Fruit fly (Drosophila melanogaster) whole organism, embryonic: ENCODE results near the gene CG3104.
A peak's percentile ranks its signal among the peaks of the same experiment; 100 is the strongest.

Experiments
- Asciz ChIP-seq: fragments of 200-800 bp; sonication (Bioruptor generic); optimal IDR thresholded peaks from 2 replicates; lab custom pipeline; 2017; ENCODE audit warnings: missing biosample characterization, mild to moderate bottlenecking, missing genetic modification characterization, missing genetic modification reagents
- Blimp-1 ChIP-seq: fragments of 200-800 bp; sonication (Bioruptor generic); optimal IDR thresholded peaks from 3 replicates; lab custom pipeline; 2018; ENCODE audit warnings: missing biosample characterization, missing genetic modification characterization, mild to moderate bottlenecking, moderate library complexity, missing genetic modification reagents
- CG10543 ChIP-seq: fragments of 200-800 bp; sonication (Bioruptor generic); optimal IDR thresholded peaks from 3 replicates; lab custom pipeline; 2017; ENCODE audit warnings: missing biosample characterization, mild to moderate bottlenecking, missing genetic modification characterization, moderate library complexity
- CG11398 ChIP-seq: fragments of 200-800 bp; sonication (Bioruptor generic); optimal IDR thresholded peaks from 2 replicates; lab custom pipeline; 2016; ENCODE audit warnings: missing biosample characterization, missing genetic modification characterization
- CG11695 ChIP-seq: fragments of 200-800 bp; sonication (Bioruptor generic); IDR thresholded peaks from 3 replicates; pipeline ENCODE4 v1.3.6; 2022; ENCODE audit warnings: missing biosample characterization, missing genetic modification characterization
- CG12236 ChIP-seq: fragments of 200-800 bp; sonication (Bioruptor generic); optimal IDR thresholded peaks from 2 replicates; lab custom pipeline; 2016; ENCODE audit warnings: missing biosample characterization, missing genetic modification characterization
- CG13624 ChIP-seq: fragments of 200-800 bp; sonication (Bioruptor generic); optimal IDR thresholded peaks from 2 replicates; lab custom pipeline; 2016; ENCODE audit warnings: missing biosample characterization, missing genetic modification characterization
- CG14050 ChIP-seq: fragments of 200-800 bp; sonication (Bioruptor generic); IDR thresholded peaks from 3 replicates; pipeline ENCODE4 v1.3.6; 2022; ENCODE audit warnings: missing biosample characterization, missing genetic modification characterization
- CG14860 ChIP-seq: fragments of 200-800 bp; sonication (Bioruptor generic); IDR thresholded peaks from 3 replicates; pipeline ENCODE4 v1.3.6; 2022; ENCODE audit warnings: missing biosample characterization, missing genetic modification characterization; ENCODE audit not compliant: partially characterized antibody
- CG17361 ChIP-seq: fragments of 200-800 bp; sonication (Bioruptor generic); IDR thresholded peaks from 3 replicates; pipeline ENCODE4 v1.3.6; 2022; ENCODE audit warnings: missing biosample characterization, missing genetic modification characterization
- CG32772 ChIP-seq: fragments of 200-800 bp; sonication (Bioruptor generic); IDR thresholded peaks from 2 replicates; pipeline ENCODE4 v1.3.6; 2022; ENCODE audit warnings: missing biosample characterization, missing genetic modification characterization
- CG33213 ChIP-seq: fragments of 200-800 bp; sonication (Bioruptor generic); optimal IDR thresholded peaks from 3 replicates; lab custom pipeline; 2016; ENCODE audit warnings: missing biosample characterization, missing genetic modification characterization
- CG34224 ChIP-seq: fragments of 200-800 bp; sonication (Bioruptor generic); IDR thresholded peaks from 3 replicates; pipeline ENCODE4 v1.3.6; 2022; ENCODE audit warnings: missing biosample characterization, missing genetic modification characterization; ENCODE audit not compliant: partially characterized antibody
- CG34376 ChIP-seq: fragments of 200-800 bp; sonication (Bioruptor generic); optimal IDR thresholded peaks from 2 replicates; lab custom pipeline; 2018; ENCODE audit warnings: missing biosample characterization, mild to moderate bottlenecking, missing genetic modification characterization
- CG6272 ChIP-seq: fragments of 200-800 bp; sonication (Bioruptor generic); IDR thresholded peaks from 2 replicates; pipeline ENCODE4 v1.3.6; 2022; ENCODE audit warnings: missing biosample characterization, missing genetic modification characterization
- CG7271 ChIP-seq: fragments of 200-800 bp; sonication (Bioruptor generic); optimal IDR thresholded peaks from 2 replicates; lab custom pipeline; 2018; ENCODE audit warnings: missing biosample characterization, mild to moderate bottlenecking, missing genetic modification characterization, moderate library complexity
- CG7372 ChIP-seq: fragments of 200-800 bp; sonication (Bioruptor generic); IDR thresholded peaks from 2 replicates; pipeline ENCODE4 v1.3.6; 2022; ENCODE audit warnings: missing biosample characterization, missing genetic modification characterization
- CG7745 ChIP-seq: fragments of 200-800 bp; sonication (Bioruptor generic); optimal IDR thresholded peaks from 2 replicates; lab custom pipeline; 2018; ENCODE audit warnings: missing biosample characterization, mild to moderate bottlenecking, missing genetic modification characterization, moderate library complexity
- CG8478 ChIP-seq: fragments of >200 bp; optimal IDR thresholded peaks from 2 replicates; lab custom pipeline; 2018
- CG8765 ChIP-seq: fragments of 200-800 bp; sonication (Bioruptor generic); IDR thresholded peaks from 2 replicates; pipeline ENCODE4 v1.3.6; 2022; ENCODE audit warnings: missing biosample characterization, missing genetic modification characterization
- CrebB ChIP-seq: fragments of 200-800 bp; sonication (Bioruptor generic); optimal IDR thresholded peaks from 3 replicates; lab custom pipeline; 2018; ENCODE audit warnings: missing biosample characterization, mild to moderate bottlenecking, missing genetic modification characterization
- D19A ChIP-seq: fragments of 200-800 bp; optimal IDR thresholded peaks from 3 replicates; lab custom pipeline; 2019; ENCODE audit warnings: missing biosample characterization, mild to moderate bottlenecking, missing genetic modification characterization, moderate library complexity
- Ets97D ChIP-seq: fragments of 200-800 bp; sonication (Bioruptor generic); optimal IDR thresholded peaks from 3 replicates; lab custom pipeline; 2016; ENCODE audit warnings: missing biosample characterization, missing genetic modification characterization
- Fer3 ChIP-seq: fragments of 200-800 bp; sonication (Bioruptor generic); optimal IDR thresholded peaks from 2 replicates; lab custom pipeline; 2018; ENCODE audit warnings: missing biosample characterization, mild to moderate bottlenecking, missing genetic modification characterization, moderate library complexity
- MTF-1 ChIP-seq: fragments of 200-800 bp; sonication (Bioruptor generic); optimal IDR thresholded peaks from 2 replicates; lab custom pipeline; 2018; ENCODE audit warnings: missing biosample characterization, mild to moderate bottlenecking, missing genetic modification characterization, borderline replicate concordance
- Neu2 ChIP-seq: fragments of 200-800 bp; sonication (Bioruptor generic); optimal IDR thresholded peaks from 3 replicates; lab custom pipeline; 2016; ENCODE audit warnings: missing biosample characterization, missing genetic modification characterization, borderline replicate concordance
- Oli ChIP-seq: fragments of 200-800 bp; sonication (Bioruptor generic); optimal IDR thresholded peaks from 2 replicates; lab custom pipeline; 2018; ENCODE audit warnings: missing biosample characterization, mild to moderate bottlenecking, missing genetic modification characterization, moderate library complexity
- Poxn ChIP-seq: fragments of 200-800 bp; sonication (Bioruptor generic); IDR thresholded peaks from 2 replicates; pipeline ENCODE4 v1.3.6; 2022; ENCODE audit warnings: missing biosample characterization, missing genetic modification characterization
- Sox102F ChIP-seq: fragments of 200-800 bp; sonication (Bioruptor generic); optimal IDR thresholded peaks from 2 replicates; lab custom pipeline; 2018; ENCODE audit warnings: missing biosample characterization, mild to moderate bottlenecking, missing genetic modification characterization, moderate library complexity
- ase ChIP-seq: fragments of 200-800 bp; sonication (Bioruptor generic); IDR thresholded peaks from 3 replicates; pipeline ENCODE4 v1.3.6; 2022; ENCODE audit warnings: missing biosample characterization, missing genetic modification characterization
- az2 ChIP-seq: fragments of 200-800 bp; sonication (Bioruptor generic); optimal IDR thresholded peaks from 3 replicates; lab custom pipeline; 2016; ENCODE audit warnings: missing biosample characterization, missing genetic modification characterization
- cas ChIP-seq: fragments of 200-800 bp; sonication (Bioruptor generic); IDR thresholded peaks from 2 replicates; pipeline ENCODE4 v1.3.6; 2022; ENCODE audit warnings: missing biosample characterization, missing genetic modification characterization
- chinmo ChIP-seq: fragments of 200-800 bp; sonication (Bioruptor generic); IDR thresholded peaks from 4 replicates; pipeline ENCODE4 v1.3.6; 2022; ENCODE audit warnings: missing biosample characterization, missing genetic modification characterization; ENCODE audit not compliant: partially characterized antibody
- chm ChIP-seq: fragments of 200-800 bp; sonication (Bioruptor generic); IDR thresholded peaks from 2 replicates; pipeline ENCODE4 v1.3.6; 2022; ENCODE audit warnings: missing biosample characterization, missing genetic modification characterization
- ci ChIP-seq: fragments of 200-800 bp; sonication (Bioruptor generic); IDR thresholded peaks from 3 replicates; pipeline ENCODE4 v1.3.6; 2022; ENCODE audit warnings: missing biosample characterization, missing genetic modification characterization
- fd64A ChIP-seq: fragments of 200-800 bp; sonication (Bioruptor generic); optimal IDR thresholded peaks from 3 replicates; lab custom pipeline; 2018; ENCODE audit warnings: missing biosample characterization, mild to moderate bottlenecking, missing genetic modification characterization
- gcm2 ChIP-seq: fragments of 200-800 bp; sonication (Bioruptor generic); optimal IDR thresholded peaks from 2 replicates; lab custom pipeline; 2016; ENCODE audit warnings: missing biosample characterization, missing genetic modification characterization
- grn ChIP-seq: fragments of 200-800 bp; sonication (Bioruptor generic); optimal IDR thresholded peaks from 3 replicates; lab custom pipeline; 2017; ENCODE audit warnings: missing biosample characterization, missing genetic modification characterization
- gro ChIP-seq: fragments of 200-800 bp; sonication (Bioruptor generic); optimal IDR thresholded peaks from 2 replicates; lab custom pipeline; 2016; ENCODE audit warnings: missing biosample characterization, missing genetic modification characterization
- h ChIP-seq: fragments of >200 bp; optimal IDR thresholded peaks from 2 replicates; lab custom pipeline; 2017
- her ChIP-seq: fragments of 200-800 bp; sonication (Bioruptor generic); optimal IDR thresholded peaks from 2 replicates; lab custom pipeline; 2016; ENCODE audit warnings: missing biosample characterization, missing genetic modification characterization
- lab ChIP-seq: fragments of 200-800 bp; sonication (Bioruptor generic); optimal IDR thresholded peaks from 3 replicates; lab custom pipeline; 2017; ENCODE audit warnings: missing biosample characterization, missing genetic modification characterization, mild to moderate bottlenecking, moderate library complexity, missing genetic modification reagents
- onecut ChIP-seq: fragments of 200-800 bp; sonication (Bioruptor generic); IDR thresholded peaks from 2 replicates; pipeline ENCODE4 v1.3.6; 2022; ENCODE audit warnings: missing biosample characterization, missing genetic modification characterization
- otp ChIP-seq: fragments of 200-800 bp; sonication (Bioruptor generic); IDR thresholded peaks from 3 replicates; pipeline ENCODE4, ENCODE4 v1.3.6; 2022; ENCODE audit warnings: missing biosample characterization, missing genetic modification characterization
- sna ChIP-seq: fragments of 200-800 bp; sonication (Bioruptor generic); IDR thresholded peaks from 2 replicates; pipeline ENCODE4 v1.3.6; 2022; ENCODE audit warnings: missing biosample characterization, missing genetic modification characterization; ENCODE audit not compliant: partially characterized antibody
- tin ChIP-seq: fragments of 200-800 bp; sonication (Bioruptor generic); optimal IDR thresholded peaks from 3 replicates; lab custom pipeline; 2016; ENCODE audit warnings: missing biosample characterization, missing genetic modification characterization
- vnd ChIP-seq: fragments of 200-800 bp; sonication (Bioruptor generic); IDR thresholded peaks from 3 replicates; pipeline ENCODE4 v1.3.6; 2022; ENCODE audit warnings: missing biosample characterization, missing genetic modification characterization; ENCODE audit not compliant: partially characterized antibody
- vvl ChIP-seq: fragments of 200-800 bp; sonication (Bioruptor generic); IDR thresholded peaks from 2 replicates; pipeline ENCODE4 v1.3.6; 2022; ENCODE audit warnings: missing biosample characterization, missing genetic modification characterization

The CG3104 gene

DNA sequence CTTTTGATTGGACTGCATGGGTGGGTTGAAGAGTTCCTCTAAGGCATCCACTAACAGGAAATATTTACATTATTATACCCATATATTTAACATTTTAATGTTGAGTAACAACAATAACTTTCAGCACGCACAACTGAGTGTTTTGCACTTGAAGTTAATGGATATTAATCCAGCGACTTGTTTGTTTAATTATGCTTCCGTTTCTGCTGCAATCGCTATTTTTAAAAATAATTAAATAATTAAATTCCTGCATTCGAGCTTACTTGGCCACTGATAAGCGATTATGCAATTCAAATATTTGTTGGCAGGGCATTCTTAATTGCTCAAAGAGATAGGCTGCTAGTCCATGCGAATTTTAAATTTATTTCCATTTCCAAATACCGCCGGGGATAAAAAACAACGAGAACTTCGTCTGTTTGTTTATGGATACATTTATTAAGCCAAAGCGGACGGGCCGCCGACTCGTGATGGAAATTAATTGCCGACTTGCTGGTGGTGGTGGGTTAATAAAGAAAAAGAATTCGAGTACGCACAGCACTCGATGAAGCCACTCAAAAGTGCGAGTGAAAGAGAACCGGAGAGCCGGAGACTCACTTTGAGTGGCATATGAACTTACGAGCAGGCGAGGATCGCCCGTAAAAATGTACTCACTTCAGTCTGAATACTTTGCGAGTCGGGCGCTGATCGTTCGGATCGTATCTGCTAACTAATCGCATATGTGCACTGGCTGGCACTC, 6.5 kb upstream of the CG3104 start (continued):
- TF ChIP-seq CG14050 (no peak), CG11398 (GFP tag; lab: Kevin White, UChicago) (no peak), CG7745 (tag; lab: Kevin White, UChicago) (no peak), CG12236 (GFP tag; lab: Kevin White, UChicago) (no peak), vvl (peak; percentile 58; the same call in 1 of the 2 replicates), D19A (tag; lab: Kevin White, UChicago) (peak; percentile 38), ase (GFP tag; lab: Robert Waterston, UW) (no peak), Ets97D (GFP tag; lab: Kevin White, UChicago) (no peak), CG14860 (no peak), CG8765 (no peak)
- TF ChIP-seq, all 482 proteins: peak for 111

DNA sequence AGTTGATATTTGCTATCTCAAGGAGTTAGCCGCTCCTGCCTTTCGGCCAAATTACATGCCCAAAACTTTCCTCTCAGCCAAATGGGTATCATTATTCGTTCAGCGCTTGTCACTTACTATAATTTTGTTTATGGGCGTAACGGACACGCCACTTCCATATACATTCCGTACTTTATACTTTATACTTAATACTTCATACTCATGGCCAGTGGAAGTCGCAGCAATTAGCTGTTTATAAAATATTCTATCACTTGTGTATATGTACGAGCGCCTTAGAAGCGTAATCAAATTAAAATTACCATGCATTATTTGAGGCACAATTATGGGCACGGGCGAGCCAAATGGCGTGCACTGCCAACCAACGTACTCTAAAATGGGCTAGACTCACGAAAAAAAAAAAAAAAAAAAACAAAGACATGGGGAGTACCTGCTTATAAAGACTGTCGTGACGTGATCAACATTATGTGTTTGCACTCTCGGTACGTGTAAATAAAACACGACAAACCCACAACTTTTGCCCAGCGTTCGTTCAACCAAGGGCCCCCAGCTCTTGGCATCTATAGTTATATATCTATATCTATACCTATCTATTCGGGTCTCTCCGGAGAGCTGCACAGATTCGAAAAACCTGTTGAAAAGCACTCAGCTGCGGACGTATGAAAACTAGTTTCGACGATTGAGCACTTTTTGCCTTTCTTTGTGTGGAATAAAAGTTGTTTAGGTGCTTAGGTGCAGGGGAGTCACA, 5.7 kb upstream of the CG3104 start:
- TF ChIP-seq lab (GFP tag; lab: Kevin White, UChicago), result peak; percentile 64
- TF ChIP-seq fd64A (GFP tag; lab: Kevin White, UChicago), result peak; percentile 39
- peak; percentile 38 for TF ChIP-seq CG34376 (GFP tag; lab: Kevin White, UChicago)
- TF ChIP-seq ci (GFP tag; lab: Robert Waterston, UW), result peak; percentile 77
- TF ChIP-seq onecut (GFP tag; lab: Robert Waterston, UW), result peak; percentile 19; the same call in 1 of the 2 replicates
- no peak for TF ChIP-seq gcm2 (GFP tag; lab: Kevin White, UChicago)
- TF ChIP-seq chinmo (GFP tag; lab: Robert Waterston, UW), result peak; percentile 91; the same call in 3 of the 4 replicates
- no peak for TF ChIP-seq CG6272
- TF ChIP-seq Blimp-1 (GFP tag; lab: Kevin White, UChicago), result peak; percentile 7
- TF ChIP-seq chm (GFP tag; lab: Robert Waterston, UW), result no peak
- no peak for TF ChIP-seq Asciz (GFP tag; lab: Kevin White, UChicago)
- TF ChIP-seq sna, result no peak
- no peak for TF ChIP-seq az2
- peak; percentile 32 for TF ChIP-seq grn
- TF ChIP-seq otp (GFP tag; lab: Robert Waterston, UW), result 0 out of 3 replicates have a peak, but pooled peaks have one; percentile 30
- no peak for TF ChIP-seq Neu2 (GFP tag; lab: Kevin White, UChicago)
- no peak for TF ChIP-seq vnd (GFP tag; lab: Robert Waterston, UW)
- no peak for TF ChIP-seq her (GFP tag; lab: Kevin White, UChicago)
- TF ChIP-seq CG7372 (GFP tag; lab: Robert Waterston, UW), result no peak
- TF ChIP-seq CG8478 (lab: Kevin White, UChicago), result no peak
- 0 out of 2 replicates have a peak, but pooled peaks have one; percentile 25 for TF ChIP-seq CG32772 (GFP tag; lab: Robert Waterston, UW)
- TF ChIP-seq Sox102F (GFP tag; lab: Kevin White, UChicago), result no peak
- peak; percentile 13 for TF ChIP-seq CG33213
- no peak for TF ChIP-seq CG7271 (tag; lab: Kevin White, UChicago)
- TF ChIP-seq Poxn, result no peak
- TF ChIP-seq CG34224 (GFP tag; lab: Robert Waterston, UW), result peak; percentile 21; the same call in 1 of the 3 replicates
- peak; percentile 72 for TF ChIP-seq CG10543
- TF ChIP-seq Fer3, result no peak
- no peak for TF ChIP-seq CG13624 (GFP tag; lab: Kevin White, UChicago)
- peak; percentile 56 for TF ChIP-seq MTF-1 (GFP tag; lab: Kevin White, UChicago)
- TF ChIP-seq CG17361 (GFP tag; lab: Robert Waterston, UW), result no peak
- TF ChIP-seq CrebB (tag; lab: Kevin White, UChicago), result peak; percentile 48
- no peak for TF ChIP-seq Oli (tag; lab: Kevin White, UChicago)
- TF ChIP-seq h (lab: Kevin White, UChicago), result no peak
- no peak for TF ChIP-seq tin
- TF ChIP-seq gro (GFP tag; lab: Kevin White, UChicago), result no peak
- no peak for TF ChIP-seq cas
- TF ChIP-seq CG11695 (GFP tag; lab: Robert Waterston, UW), result 0 out of 3 replicates have a peak, but pooled peaks have one; percentile 12
